Fruit fly (Drosophila melanogaster) whole organism, embryonic: Measurements from ENCODE around the gene Gip.

Experiments used
- Asciz ChIP-seq: fragments of 200-800 bp; sonication (Bioruptor generic); optimal IDR thresholded peaks from 2 replicates; lab custom pipeline; 2017; ENCODE audit warnings: missing biosample characterization, mild to moderate bottlenecking, missing genetic modification characterization, missing genetic modification reagents
- CG10959 ChIP-seq: fragments of 200-800 bp; sonication (Bioruptor generic); IDR thresholded peaks from 2 replicates; pipeline ENCODE4 v1.3.6; 2022; ENCODE audit warnings: missing biosample characterization, missing genetic modification characterization
- CG11504 ChIP-seq: fragments of 200-800 bp; sonication (Bioruptor generic); optimal IDR thresholded peaks from 3 replicates; lab custom pipeline; 2019; ENCODE audit warnings: missing biosample characterization, mild to moderate bottlenecking, missing genetic modification characterization, moderate library complexity
- CG15514 ChIP-seq: fragments of 200-800 bp; sonication (Bioruptor generic); optimal IDR thresholded peaks from 3 replicates; lab custom pipeline; 2017; ENCODE audit warnings: missing biosample characterization, missing genetic modification characterization, mild to moderate bottlenecking, moderate library complexity, missing genetic modification reagents
- CG16813 ChIP-seq: fragments of 200-800 bp; sonication (Bioruptor generic); IDR thresholded peaks from 3 replicates; pipeline ENCODE4 v1.3.6; 2022; ENCODE audit warnings: missing biosample characterization, missing genetic modification characterization; ENCODE audit not compliant: partially characterized antibody
- CG16815 ChIP-seq: fragments of 200-800 bp; sonication (Bioruptor generic); optimal IDR thresholded peaks from 3 replicates; lab custom pipeline; 2017; ENCODE audit warnings: missing biosample characterization, mild to moderate bottlenecking, missing genetic modification characterization
- CG17328 ChIP-seq: fragments of 200-800 bp; sonication (Bioruptor generic); IDR thresholded peaks from 2 replicates; pipeline ENCODE4 v1.3.6; 2022; ENCODE audit warnings: missing biosample characterization, missing genetic modification characterization
- CG17385 ChIP-seq: fragments of 200-800 bp; sonication (Bioruptor generic); optimal IDR thresholded peaks from 3 replicates; lab custom pipeline; 2018; ENCODE audit warnings: missing biosample characterization, mild to moderate bottlenecking, missing genetic modification characterization
- CG17829 ChIP-seq: fragments of 200-800 bp; optimal IDR thresholded peaks from 2 replicates; lab custom pipeline; 2019; ENCODE audit warnings: missing biosample characterization, mild to moderate bottlenecking, missing genetic modification characterization, moderate library complexity
- CG17912 ChIP-seq: fragments of 200-800 bp; sonication (Bioruptor generic); optimal IDR thresholded peaks from 2 replicates; lab custom pipeline; 2018; ENCODE audit warnings: missing biosample characterization, mild to moderate bottlenecking, missing genetic modification characterization
- CG18619 ChIP-seq: fragments of 200-800 bp; sonication (Bioruptor generic); optimal IDR thresholded peaks from 3 replicates; lab custom pipeline; 2017; ENCODE audit warnings: missing biosample characterization, mild to moderate bottlenecking, missing genetic modification characterization
- CG2199 ChIP-seq: fragments of 200-800 bp; sonication (Bioruptor generic); IDR thresholded peaks from 3 replicates; pipeline ENCODE4 v1.3.6; 2022; ENCODE audit warnings: missing biosample characterization, missing genetic modification characterization
- CG4730 ChIP-seq: fragments of 200-800 bp; sonication (Bioruptor generic); IDR thresholded peaks from 2 replicates; pipeline ENCODE4 v1.3.6; 2022; ENCODE audit warnings: missing biosample characterization, missing genetic modification characterization
- CG4820 ChIP-seq: fragments of 200-800 bp; sonication (Bioruptor generic); optimal IDR thresholded peaks from 3 replicates; lab custom pipeline; 2016; ENCODE audit warnings: missing biosample characterization, missing genetic modification characterization
- CG6683 ChIP-seq: fragments of 200-800 bp; sonication (Bioruptor generic); optimal IDR thresholded peaks from 2 replicates; lab custom pipeline; 2017; ENCODE audit warnings: missing biosample characterization, mild to moderate bottlenecking, missing genetic modification characterization, missing genetic modification reagents
- CG6854 ChIP-seq: fragments of 200-800 bp; sonication (Bioruptor generic); optimal IDR thresholded peaks from 3 replicates; lab custom pipeline; 2017; ENCODE audit warnings: missing biosample characterization, mild to moderate bottlenecking, missing genetic modification characterization
- CG8765 ChIP-seq: fragments of 200-800 bp; sonication (Bioruptor generic); IDR thresholded peaks from 2 replicates; pipeline ENCODE4 v1.3.6; 2022; ENCODE audit warnings: missing biosample characterization, missing genetic modification characterization
- CG8924 ChIP-seq: fragments of 200-800 bp; optimal IDR thresholded peaks from 3 replicates; lab custom pipeline; 2019; ENCODE audit warnings: missing biosample characterization, mild to moderate bottlenecking, missing genetic modification characterization, moderate library complexity
- CG9727 ChIP-seq: fragments of 200-800 bp; sonication (Bioruptor generic); optimal IDR thresholded peaks from 3 replicates; lab custom pipeline; 2017; ENCODE audit warnings: missing biosample characterization, mild to moderate bottlenecking, missing genetic modification characterization
- CTCF ChIP-seq: fragments of 200-800 bp; sonication (Bioruptor generic); optimal IDR thresholded peaks from 2 replicates; lab custom pipeline; 2017; ENCODE audit warnings: missing biosample characterization, mild to moderate bottlenecking, missing genetic modification characterization, moderate library complexity
- Dfd ChIP-seq, 2 experiments: fragments of >200 bp; optimal IDR thresholded peaks; 2 replicates each; lab custom pipeline; 2017; ENCODE audit warnings: missing biosample characterization in 2 of 2, missing genetic modification characterization in 2 of 2
- Dp ChIP-seq: fragments of 200-800 bp; sonication (Bioruptor generic); optimal IDR thresholded peaks from 2 replicates; lab custom pipeline; 2018; ENCODE audit warnings: missing biosample characterization, mild to moderate bottlenecking, missing genetic modification characterization, moderate library complexity
- ERR ChIP-seq: fragments of 200-800 bp; sonication (Bioruptor generic); optimal IDR thresholded peaks from 2 replicates; lab custom pipeline; 2016; ENCODE audit warnings: missing biosample characterization, missing genetic modification characterization
- HLH54F ChIP-seq: fragments of 200-800 bp; sonication (Bioruptor generic); optimal IDR thresholded peaks from 3 replicates; lab custom pipeline; 2016; ENCODE audit warnings: missing biosample characterization, missing genetic modification characterization
- Hr78 ChIP-seq, 2 experiments: fragments of 200-800 bp in 1 of 2; fragments of >200 bp in 1 of 2; sonication (Bioruptor generic) in 1 of 2; optimal IDR thresholded peaks; 2 replicates each; lab custom pipeline; 2017 to 2019; ENCODE audit warnings: missing biosample characterization in 2 of 2, missing genetic modification characterization in 2 of 2, mild to moderate bottlenecking in 1 of 2, moderate library complexity in 1 of 2
- NC2β ChIP-seq: fragments of 200-800 bp; sonication (Bioruptor generic); optimal IDR thresholded peaks from 2 replicates; lab custom pipeline; 2016; ENCODE audit warnings: missing biosample characterization, missing genetic modification characterization
- Oaz ChIP-seq: fragments of 200-800 bp; sonication (Bioruptor generic); IDR thresholded peaks from 2 replicates; pipeline ENCODE4 v1.3.6; 2022; ENCODE audit warnings: missing biosample characterization, missing genetic modification characterization
- Opbp ChIP-seq: fragments of 200-800 bp; sonication (Bioruptor generic); IDR thresholded peaks from 3 replicates; pipeline ENCODE4 v1.3.6; 2022; ENCODE audit warnings: missing biosample characterization, missing genetic modification characterization; ENCODE audit not compliant: partially characterized antibody
- Optix ChIP-seq: fragments of 200-800 bp; sonication (Bioruptor generic); IDR thresholded peaks from 3 replicates; pipeline ENCODE4 v1.3.6; 2022; ENCODE audit warnings: missing biosample characterization, missing genetic modification characterization
- Six4 ChIP-seq: fragments of 200-800 bp; sonication (Bioruptor generic); optimal IDR thresholded peaks from 2 replicates; lab custom pipeline; 2016; ENCODE audit warnings: missing biosample characterization, missing genetic modification characterization
- Taf1 ChIP-seq: fragments of 200-800 bp; sonication (Bioruptor generic); IDR thresholded peaks from 2 replicates; pipeline ENCODE4 v1.3.6; 2022; ENCODE audit warnings: missing biosample characterization, missing genetic modification characterization
- bsh ChIP-seq, 2 experiments: fragments of 200-800 bp; sonication (Bioruptor generic); optimal IDR thresholded peaks; 2 replicates each; lab custom pipeline; 2017 to 2018; ENCODE audit warnings: mild to moderate bottlenecking in 2 of 2, missing biosample characterization in 2 of 2, missing genetic modification characterization in 2 of 2, moderate library complexity in 1 of 2
- btn ChIP-seq: fragments of 200-800 bp; sonication (Bioruptor generic); optimal IDR thresholded peaks from 2 replicates; lab custom pipeline; 2016; ENCODE audit warnings: missing biosample characterization, missing genetic modification characterization
- cas ChIP-seq: fragments of 200-800 bp; sonication (Bioruptor generic); IDR thresholded peaks from 2 replicates; pipeline ENCODE4 v1.3.6; 2022; ENCODE audit warnings: missing biosample characterization, missing genetic modification characterization
- caup ChIP-seq: fragments of 200-800 bp; sonication (Bioruptor generic); optimal IDR thresholded peaks from 3 replicates; lab custom pipeline; 2017; ENCODE audit warnings: missing biosample characterization, mild to moderate bottlenecking, missing genetic modification characterization, moderate library complexity; ENCODE audit not compliant: severe bottlenecking
- chinmo ChIP-seq: fragments of 200-800 bp; sonication (Bioruptor generic); IDR thresholded peaks from 4 replicates; pipeline ENCODE4 v1.3.6; 2022; ENCODE audit warnings: missing biosample characterization, missing genetic modification characterization; ENCODE audit not compliant: partially characterized antibody
- dati ChIP-seq: fragments of 200-800 bp; sonication (Bioruptor generic); IDR thresholded peaks from 2 replicates; pipeline ENCODE4 v1.3.6; 2022; ENCODE audit warnings: missing biosample characterization, missing genetic modification characterization
- dimm ChIP-seq: fragments of 200-800 bp; sonication (Bioruptor generic); IDR thresholded peaks from 2 replicates; pipeline ENCODE4 v1.3.6; 2022; ENCODE audit warnings: missing biosample characterization, missing genetic modification characterization
- ftz-f1 ChIP-seq: fragments of 200-800 bp; sonication (Bioruptor generic); optimal IDR thresholded peaks from 2 replicates; lab custom pipeline; 2016; ENCODE audit warnings: missing biosample characterization, missing genetic modification characterization
- grn ChIP-seq: fragments of 200-800 bp; sonication (Bioruptor generic); optimal IDR thresholded peaks from 3 replicates; lab custom pipeline; 2017; ENCODE audit warnings: missing biosample characterization, missing genetic modification characterization
- insv ChIP-seq, 2 experiments: fragments of 200-800 bp; sonication (Bioruptor generic); optimal IDR thresholded peaks; 3 replicates each; lab custom pipeline; 2016 to 2018; ENCODE audit warnings: missing biosample characterization in 2 of 2, missing genetic modification characterization in 2 of 2
- lab ChIP-seq: fragments of 200-800 bp; sonication (Bioruptor generic); optimal IDR thresholded peaks from 3 replicates; lab custom pipeline; 2017; ENCODE audit warnings: missing biosample characterization, missing genetic modification characterization, mild to moderate bottlenecking, moderate library complexity, missing genetic modification reagents
- psq ChIP-seq: fragments of 200-800 bp; sonication (Bioruptor generic); optimal IDR thresholded peaks from 2 replicates; lab custom pipeline; 2017; ENCODE audit warnings: missing biosample characterization, missing genetic modification characterization
- pzg ChIP-seq: fragments of 200-800 bp; sonication (Bioruptor generic); optimal IDR thresholded peaks from 3 replicates; lab custom pipeline; 2018; ENCODE audit warnings: missing biosample characterization, mild to moderate bottlenecking, missing genetic modification characterization, moderate library complexity
- salm ChIP-seq: fragments of 200-800 bp; sonication (Bioruptor generic); optimal IDR thresholded peaks from 2 replicates; lab custom pipeline; 2018; ENCODE audit warnings: missing biosample characterization, mild to moderate bottlenecking, missing genetic modification characterization
- schlank ChIP-seq: fragments of 200-800 bp; sonication (Bioruptor generic); optimal IDR thresholded peaks from 2 replicates; lab custom pipeline; 2018; ENCODE audit warnings: missing biosample characterization, mild to moderate bottlenecking, missing genetic modification characterization
- toy ChIP-seq: fragments of 200-800 bp; sonication (Bioruptor generic); IDR thresholded peaks from 2 replicates; pipeline ENCODE4 v1.3.6; 2022; ENCODE audit warnings: missing biosample characterization, missing genetic modification characterization
- unc-4 ChIP-seq: fragments of 200-800 bp; sonication (Bioruptor generic); IDR thresholded peaks from 2 replicates; pipeline ENCODE4 v1.3.6; 2022; ENCODE audit warnings: missing biosample characterization, missing genetic modification characterization; ENCODE audit not compliant: partially characterized antibody
- wek ChIP-seq: fragments of 200-800 bp; sonication (Bioruptor generic); optimal IDR thresholded peaks from 3 replicates; lab custom pipeline; 2018; ENCODE audit warnings: missing biosample characterization, mild to moderate bottlenecking, missing genetic modification characterization, moderate library complexity
- zen2 ChIP-seq: fragments of 200-800 bp; sonication (Bioruptor generic); IDR thresholded peaks from 3 replicates; pipeline ENCODE4 v1.3.6; 2022; ENCODE audit warnings: missing biosample characterization, missing genetic modification characterization; ENCODE audit not compliant: partially characterized antibody

Gip gene

DNA sequence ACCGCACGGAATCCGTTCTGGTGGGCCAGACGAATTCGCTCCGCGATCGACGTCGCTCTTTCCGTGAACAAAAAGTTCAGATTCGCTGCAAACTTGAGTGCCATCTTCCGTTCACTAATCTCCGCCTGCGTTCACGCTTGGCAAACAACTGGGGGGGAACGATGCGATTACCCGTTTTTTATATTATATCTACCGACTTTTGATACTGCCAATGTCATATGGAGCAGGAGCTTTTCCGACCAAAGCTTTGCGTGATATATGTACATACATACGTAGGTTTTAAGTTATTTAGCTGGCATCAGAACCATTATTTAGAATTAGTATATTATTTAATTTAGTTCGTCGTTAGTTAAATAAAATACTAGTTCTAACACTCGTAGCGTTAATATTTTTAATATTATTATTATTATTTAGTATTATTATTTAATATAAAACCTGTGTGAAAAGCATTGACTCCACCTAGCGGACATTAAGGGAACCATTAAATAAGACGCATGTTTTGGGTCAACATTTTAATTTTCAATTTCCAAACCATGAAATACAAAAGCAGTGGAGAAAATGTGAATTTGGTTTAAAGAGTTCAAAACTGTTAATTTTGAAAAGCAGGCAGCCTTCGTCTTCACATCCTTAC is at the start of gene Gip (continued):
- TF ChIP-seq bsh (GFP tag; optimal IDR thresholded peaks at IDR 0.05; lab: Kevin White, UChicago) (no peak), toy (GFP tag; lab: Robert Waterston, UW) (no peak), CG18619 (GFP tag; lab: Kevin White, UChicago) (no peak), NC2β (GFP tag; lab: Kevin White, UChicago) (no peak), schlank (tag; lab: Kevin White, UChicago) (no peak), lab (GFP tag; lab: Kevin White, UChicago) (peak; percentile 2), CG6683 (GFP tag; lab: Kevin White, UChicago) (no peak), psq (GFP tag; lab: Kevin White, UChicago) (no peak), dati (GFP tag; lab: Robert Waterston, UW) (no peak), Six4 (GFP tag; lab: Kevin White, UChicago) (no peak), CG10959 (no peak), pzg (peak; percentile 10), Dfd (GFP tag; optimal IDR thresholded peaks at IDR 0.05; lab: Kevin White, UChicago) (no peak), CG8924 (tag; lab: Kevin White, UChicago) (no peak), salm (no peak), btn (GFP tag; lab: Kevin White, UChicago) (no peak), grn (GFP tag; lab: Kevin White, UChicago) (no peak), Opbp (GFP tag; lab: Robert Waterston, UW) (no peak), CG16815 (GFP tag; lab: Kevin White, UChicago) (no peak), cas (no peak), HLH54F (GFP tag; lab: Kevin White, UChicago) (no peak), CG4730 (GFP tag; lab: Robert Waterston, UW) (no peak), Asciz (GFP tag; lab: Kevin White, UChicago) (no peak), Taf1 (GFP tag; lab: Robert Waterston, UW) (no peak), zen2 (GFP tag; lab: Robert Waterston, UW) (no peak), caup (peak; percentile 38), ERR (GFP tag; lab: Kevin White, UChicago) (peak; percentile 14), Dp (GFP tag; lab: Kevin White, UChicago) (no peak), chinmo (GFP tag; lab: Robert Waterston, UW) (0 out of 4 replicates have a peak, but pooled peaks have one; percentile 22), Hr78 (GFP tag; optimal IDR thresholded peaks at IDR 0.05; lab: Kevin White, UChicago) (peak in 1 of 2 experiments; percentile 20), CG8765 (GFP tag; lab: Robert Waterston, UW) (no peak), CG17829 (tag; lab: Kevin White, UChicago) (no peak), CG11504 (peak; percentile 24), CTCF (GFP tag; lab: Kevin White, UChicago) (peak; percentile 90), CG16813 (GFP tag; lab: Robert Waterston, UW) (no peak), CG17385 (GFP tag; lab: Kevin White, UChicago) (peak; percentile 0), Oaz (GFP tag; lab: Robert Waterston, UW) (no peak), Optix (GFP tag; lab: Robert Waterston, UW) (no peak), CG9727 (no peak), wek (GFP tag; lab: Kevin White, UChicago) (no peak), insv (GFP tag; optimal IDR thresholded peaks at IDR 0.05; lab: Kevin White, UChicago) (no peak), CG17912 (GFP tag; lab: Kevin White, UChicago) (no peak), CG6854 (GFP tag; lab: Kevin White, UChicago) (no peak), CG4820 (GFP tag; lab: Kevin White, UChicago) (no peak), unc-4 (GFP tag; lab: Robert Waterston, UW) (no peak), CG17328 (GFP tag; lab: Robert Waterston, UW) (no peak), CG15514 (peak; percentile 60), CG2199 (no peak), ftz-f1 (peak; percentile 55), dimm (GFP tag; lab: Robert Waterston, UW) (no peak)
